Worm (Caenorhabditis elegans) whole organism, L4 larva: ENCODE data around the gene C55C3.4.

ENCODE experiments used
- T20F7.1 ChIP-seq: fragments of 200-800 bp; sonication (Bioruptor generic); optimal IDR thresholded peaks from 2 replicates; lab custom pipeline; 2018; ENCODE audit warnings: mild to moderate bottlenecking, missing genetic modification characterization, missing compliant biosample characterization
- T26A8.4 ChIP-seq: fragments of 200-800 bp; sonication (Bioruptor generic); IDR thresholded peaks from 2 replicates; pipeline ENCODE4 v1.3.6; 2022; ENCODE audit warnings: missing genetic modification characterization, missing compliant biosample characterization
- Y48G9A.11 ChIP-seq: fragments of 200-800 bp; sonication (Bioruptor generic); IDR thresholded peaks from 2 replicates; pipeline ENCODE4 v1.3.6; 2022; ENCODE audit warnings: missing genetic modification reagents, missing genetic modification characterization, missing compliant biosample characterization
- Y75B8A.6 ChIP-seq: fragments of 200-800 bp; sonication (Bioruptor generic); IDR thresholded peaks from 2 replicates; pipeline ENCODE4 v1.3.6; 2022; ENCODE audit warnings: missing genetic modification reagents, missing genetic modification characterization, missing compliant biosample characterization
- ZK337.2 ChIP-seq: fragments of 200-800 bp; sonication (Bioruptor generic); IDR thresholded peaks from 2 replicates; pipeline ENCODE4 v1.3.6; 2022; ENCODE audit warnings: missing genetic modification reagents, missing genetic modification characterization, missing compliant biosample characterization
- ceh-20 ChIP-seq: fragments of 200-800 bp; sonication (Bioruptor generic); IDR thresholded peaks from 2 replicates; pipeline ENCODE4 v1.3.6; 2022; ENCODE audit warnings: missing genetic modification reagents, missing genetic modification characterization, missing compliant biosample characterization
- ceh-62 ChIP-seq: sonication (generic microtip); optimal IDR thresholded peaks from 2 replicates; lab custom pipeline; 2017; ENCODE audit warnings: missing biosample characterization, missing genetic modification characterization
- ceh-82 ChIP-seq: sonication (generic microtip); optimal IDR thresholded peaks from 2 replicates; lab custom pipeline; 2017; ENCODE audit warnings: missing biosample characterization, missing genetic modification characterization
- daf-16 ChIP-seq, 3 experiments: sonication (generic microtip); optimal IDR thresholded peaks; 2 replicates each; lab custom pipeline; 2016 to 2017; ENCODE audit warnings: missing genetic modification characterization in 3 of 3, missing genetic modification reagents in 3 of 3, mild to moderate bottlenecking in 2 of 3, missing compliant biosample characterization in 2 of 3, missing biosample characterization in 1 of 3, moderate library complexity in 1 of 3
- daf-19 ChIP-seq: fragments of 200-800 bp; sonication (Bioruptor generic); conservative IDR thresholded peaks from 2 replicates; pipeline ENCODE4 v1.3.6; 2022; ENCODE audit warnings: missing genetic modification characterization, missing compliant biosample characterization
- dmd-6 ChIP-seq: fragments of 200-800 bp; sonication (Bioruptor generic); IDR thresholded peaks from 2 replicates; pipeline ENCODE4 v1.3.6; 2022; ENCODE audit warnings: missing genetic modification reagents, missing genetic modification characterization, missing compliant biosample characterization
- dpl-1 ChIP-seq: fragments of 150-350 bp; optimal IDR thresholded peaks from 2 replicates; lab custom pipeline; 2014; ENCODE audit warnings: missing biosample characterization, missing genetic modification reagents, missing genetic modification characterization
- dve-1 ChIP-seq: sonication (generic microtip); optimal IDR thresholded peaks from 2 replicates; lab custom pipeline; 2017; ENCODE audit warnings: antibody characterized with exemption, mild to moderate bottlenecking, missing genetic modification characterization, missing compliant biosample characterization; ENCODE audit not compliant: insufficient read depth
- egl-43 ChIP-seq: fragments of 200-800 bp; sonication (Bioruptor generic); IDR thresholded peaks from 2 replicates; pipeline ENCODE4 v1.3.6; 2022; ENCODE audit warnings: missing genetic modification reagents, missing genetic modification characterization, missing compliant biosample characterization
- fkh-10 ChIP-seq: fragments of 150-350 bp; optimal IDR thresholded peaks from 2 replicates; lab custom pipeline; 2014; ENCODE audit warnings: missing biosample characterization, missing genetic modification reagents, missing genetic modification characterization
- fos-1 ChIP-seq: fragments of 150-350 bp; optimal IDR thresholded peaks from 2 replicates; lab custom pipeline; 2014; ENCODE audit warnings: missing biosample characterization, missing genetic modification characterization
- gei-8 ChIP-seq: fragments of 200-800 bp; sonication (Bioruptor generic); optimal IDR thresholded peaks from 2 replicates; lab custom pipeline; 2018; ENCODE audit warnings: mild to moderate bottlenecking, missing genetic modification characterization, missing compliant biosample characterization
- hif-1 ChIP-seq, 2 experiments: sonication (generic microtip); optimal IDR thresholded peaks; 2 replicates each; lab custom pipeline; 2016 to 2017; ENCODE audit warnings: missing compliant biosample characterization in 2 of 2, missing genetic modification characterization in 2 of 2, missing genetic modification reagents in 2 of 2, missing genotype in 2 of 2, mild to moderate bottlenecking in 1 of 2
- hlh-11 ChIP-seq: fragments of 200-800 bp; sonication (Bioruptor generic); optimal IDR thresholded peaks from 2 replicates; lab custom pipeline; 2018; ENCODE audit warnings: mild to moderate bottlenecking, missing genetic modification characterization, missing compliant biosample characterization
- hlh-30 ChIP-seq: sonication (generic microtip); optimal IDR thresholded peaks from 2 replicates; lab custom pipeline; 2017; ENCODE audit warnings: antibody characterized with exemption, mild to moderate bottlenecking, missing genetic modification characterization, missing compliant biosample characterization; ENCODE audit not compliant: insufficient read depth
- lim-7 ChIP-seq: fragments of 200-800 bp; sonication (Bioruptor generic); IDR thresholded peaks from 2 replicates; pipeline ENCODE4 v1.3.6; 2022; ENCODE audit warnings: missing genetic modification characterization, missing compliant biosample characterization
- lin-1 ChIP-seq: fragments of 200-800 bp; sonication (Bioruptor generic); IDR thresholded peaks from 2 replicates; pipeline ENCODE4 v1.3.6; 2022; ENCODE audit warnings: missing genetic modification reagents, missing genetic modification characterization, missing compliant biosample characterization
- lin-13 ChIP-seq: fragments of 150-350 bp; optimal IDR thresholded peaks from 2 replicates; lab custom pipeline; 2014; ENCODE audit warnings: missing biosample characterization, missing genetic modification reagents, missing genetic modification characterization
- lin-15B ChIP-seq: fragments of 150-350 bp; sonication (generic microtip); optimal IDR thresholded peaks from 3 replicates; lab custom pipeline; 2014; ENCODE audit warnings: missing biosample characterization, missing genetic modification characterization
- lin-38 ChIP-seq: fragments of 200-800 bp; sonication (Bioruptor generic); IDR thresholded peaks from 2 replicates; pipeline ENCODE4 v1.3.6; 2022; ENCODE audit warnings: missing genetic modification reagents, missing genetic modification characterization, missing compliant biosample characterization
- madf-9 ChIP-seq: fragments of 200-800 bp; sonication (Bioruptor generic); conservative IDR thresholded peaks from 2 replicates; pipeline ENCODE4 v1.3.6; 2022; ENCODE audit warnings: missing genetic modification reagents, missing genetic modification characterization, missing compliant biosample characterization
- nhr-25 ChIP-seq: sonication (generic microtip); optimal IDR thresholded peaks from 2 replicates; lab custom pipeline; 2017; ENCODE audit warnings: missing genetic modification characterization, mild to moderate bottlenecking, missing compliant biosample characterization, antibody characterized with exemption, moderate library complexity, borderline replicate concordance; ENCODE audit not compliant: insufficient read depth
- nhr-28 ChIP-seq: fragments of 150-350 bp; optimal IDR thresholded peaks from 2 replicates; lab custom pipeline; 2014; ENCODE audit warnings: missing biosample characterization, missing genetic modification characterization
- nhr-41 ChIP-seq: fragments of 200-800 bp; sonication (Bioruptor generic); IDR thresholded peaks from 2 replicates; pipeline ENCODE4 v1.3.6; 2022; ENCODE audit warnings: missing genetic modification reagents, missing genetic modification characterization, missing compliant biosample characterization
- nhr-42 ChIP-seq: fragments of 200-800 bp; sonication (Bioruptor generic); IDR thresholded peaks from 2 replicates; pipeline ENCODE4 v1.3.6; 2022; ENCODE audit warnings: missing genetic modification characterization, missing compliant biosample characterization
- nhr-48 ChIP-seq: sonication (generic microtip); optimal IDR thresholded peaks from 2 replicates; lab custom pipeline; 2016; ENCODE audit warnings: mild to moderate bottlenecking, missing genetic modification characterization, missing compliant biosample characterization
- nhr-76 ChIP-seq: fragments of 150-350 bp; optimal IDR thresholded peaks from 2 replicates; lab custom pipeline; 2014; ENCODE audit warnings: missing biosample characterization, missing genetic modification characterization
- pqm-1 ChIP-seq: sonication (generic microtip); optimal IDR thresholded peaks from 2 replicates; lab custom pipeline; 2017; ENCODE audit warnings: missing biosample characterization, missing genetic modification characterization
- rbr-2 ChIP-seq: sonication (generic microtip); optimal IDR thresholded peaks from 2 replicates; lab custom pipeline; 2016; ENCODE audit warnings: missing genotype, missing genetic modification characterization, missing compliant biosample characterization
- saeg-2 ChIP-seq: fragments of 200-800 bp; sonication (Bioruptor generic); IDR thresholded peaks from 2 replicates; pipeline ENCODE4 v1.3.6; 2022; ENCODE audit warnings: missing genetic modification reagents, missing genetic modification characterization, missing compliant biosample characterization
- sdz-12 ChIP-seq: fragments of 200-800 bp; sonication (Bioruptor generic); optimal IDR thresholded peaks from 2 replicates; lab custom pipeline; 2018; ENCODE audit warnings: mild to moderate bottlenecking, missing genetic modification characterization, missing compliant biosample characterization
- set-16 ChIP-seq: fragments of 200-800 bp; sonication (Bioruptor generic); IDR thresholded peaks from 2 replicates; pipeline ENCODE4 v1.3.6; 2022; ENCODE audit warnings: missing genetic modification reagents, missing genetic modification characterization, missing compliant biosample characterization
- snpc-1.2 ChIP-seq: fragments of 200-800 bp; sonication (Bioruptor generic); IDR thresholded peaks from 2 replicates; pipeline ENCODE4 v1.3.6; 2022; ENCODE audit warnings: missing genetic modification reagents, missing genetic modification characterization, missing compliant biosample characterization
- unc-130 ChIP-seq: sonication (generic microtip); optimal IDR thresholded peaks from 2 replicates; lab custom pipeline; 2016; ENCODE audit warnings: missing genetic modification reagents, missing genetic modification characterization, missing compliant biosample characterization
- unc-62 ChIP-seq, 3 experiments: fragments of 150-350 bp in 1 of 3; sonication (generic microtip); optimal IDR thresholded peaks in 2 of 3; peaks in 1 of 3; 1 replicate in 1 of 3; 2 replicates in 2 of 3; lab custom pipeline; 2014 to 2017; ENCODE audit warnings: missing biosample characterization in 3 of 3, missing genetic modification characterization in 3 of 3, missing genetic modification reagents in 3 of 3, missing genotype in 1 of 3
- zip-11 ChIP-seq: fragments of 200-800 bp; sonication (Bioruptor generic); IDR thresholded peaks from 2 replicates; pipeline ENCODE4 v1.3.6; 2022; ENCODE audit warnings: missing genetic modification characterization, missing compliant biosample characterization
- zip-2 ChIP-seq: fragments of 150-350 bp; optimal IDR thresholded peaks from 2 replicates; lab custom pipeline; 2014; ENCODE audit warnings: missing biosample characterization, missing genetic modification characterization
- ztf-7 ChIP-seq: fragments of 150-350 bp; optimal IDR thresholded peaks from 2 replicates; lab custom pipeline; 2014; ENCODE audit warnings: missing biosample characterization, missing genetic modification characterization

The C55C3.4 gene

DNA sequence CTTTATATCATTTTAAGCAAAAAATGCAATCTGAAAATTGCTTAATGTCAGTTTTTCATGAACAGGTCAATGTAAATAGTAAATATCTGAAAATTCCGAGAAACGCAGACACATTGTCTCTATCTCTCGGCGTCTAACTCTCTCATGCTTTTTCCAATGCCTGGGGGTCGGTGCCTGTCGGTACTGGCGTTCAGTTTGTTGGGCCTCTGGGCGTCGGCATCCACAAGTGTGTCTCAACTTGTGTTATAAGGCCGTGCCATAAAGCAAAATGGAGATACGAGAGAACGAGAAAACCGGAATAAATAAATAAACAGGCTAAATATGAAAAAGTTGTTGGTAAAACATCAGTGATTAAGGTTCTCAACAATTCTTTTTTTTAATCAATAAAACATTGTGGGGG lies 10.8 kb downstream of the C55C3.4 start (continued):
- TF ChIP-seq set-16 (GFP tag; lab: Robert Waterston, UW) (no peak), hlh-11 (tag; lab: Kevin White, UChicago) (peak; percentile 76), nhr-25 (tag; lab: Kevin White, UChicago) (no peak), nhr-42 (GFP tag; lab: Robert Waterston, UW) (no peak), madf-9 (GFP tag; lab: Robert Waterston, UW) (no peak), unc-130 (GFP tag; lab: Kevin White, UChicago) (no peak), Y48G9A.11 (GFP tag; lab: Robert Waterston, UW) (no peak), fos-1 (tag; lab: Kevin White, UChicago) (no peak), unc-62 (GFP tag; optimal IDR thresholded peaks at IDR 0.05 in 1 of 2; lab: Kevin White, UChicago) (no peak), unc-62 (tag; optimal IDR thresholded peaks at IDR 0.05; lab: Kevin White, UChicago) (no peak), nhr-76 (tag; lab: Kevin White, UChicago) (no peak), lim-7 (GFP tag; lab: Robert Waterston, UW) (no peak), Y75B8A.6 (GFP tag; lab: Robert Waterston, UW) (no peak), lin-15B (tag; lab: Kevin White, UChicago) (no peak), T26A8.4 (GFP tag; lab: Robert Waterston, UW) (no peak), dpl-1 (GFP tag; lab: Kevin White, UChicago) (peak; percentile 11), lin-1 (GFP tag; lab: Robert Waterston, UW) (no peak), ztf-7 (tag; lab: Kevin White, UChicago) (peak; percentile 42), nhr-41 (GFP tag; lab: Robert Waterston, UW) (no peak), ceh-82 (tag; lab: Kevin White, UChicago) (no peak), saeg-2 (GFP tag; lab: Robert Waterston, UW) (no peak), ZK337.2 (GFP tag; lab: Robert Waterston, UW) (no peak), fkh-10 (GFP tag; lab: Kevin White, UChicago) (no peak), lin-38 (GFP tag; lab: Robert Waterston, UW) (no peak), nhr-48 (tag; lab: Kevin White, UChicago) (no peak), ceh-62 (tag; lab: Kevin White, UChicago) (no peak), zip-11 (GFP tag; lab: Robert Waterston, UW) (no peak), sdz-12 (no peak), rbr-2 (peak; percentile 5), ceh-20 (GFP tag; lab: Robert Waterston, UW) (0 out of 2 replicates have a peak, but pooled peaks have one; percentile 17), pqm-1 (tag; lab: Kevin White, UChicago) (no peak), daf-19 (no peak), snpc-1.2 (GFP tag; lab: Robert Waterston, UW) (no peak), T20F7.1 (GFP tag; lab: Kevin White, UChicago) (no peak)

DNA sequence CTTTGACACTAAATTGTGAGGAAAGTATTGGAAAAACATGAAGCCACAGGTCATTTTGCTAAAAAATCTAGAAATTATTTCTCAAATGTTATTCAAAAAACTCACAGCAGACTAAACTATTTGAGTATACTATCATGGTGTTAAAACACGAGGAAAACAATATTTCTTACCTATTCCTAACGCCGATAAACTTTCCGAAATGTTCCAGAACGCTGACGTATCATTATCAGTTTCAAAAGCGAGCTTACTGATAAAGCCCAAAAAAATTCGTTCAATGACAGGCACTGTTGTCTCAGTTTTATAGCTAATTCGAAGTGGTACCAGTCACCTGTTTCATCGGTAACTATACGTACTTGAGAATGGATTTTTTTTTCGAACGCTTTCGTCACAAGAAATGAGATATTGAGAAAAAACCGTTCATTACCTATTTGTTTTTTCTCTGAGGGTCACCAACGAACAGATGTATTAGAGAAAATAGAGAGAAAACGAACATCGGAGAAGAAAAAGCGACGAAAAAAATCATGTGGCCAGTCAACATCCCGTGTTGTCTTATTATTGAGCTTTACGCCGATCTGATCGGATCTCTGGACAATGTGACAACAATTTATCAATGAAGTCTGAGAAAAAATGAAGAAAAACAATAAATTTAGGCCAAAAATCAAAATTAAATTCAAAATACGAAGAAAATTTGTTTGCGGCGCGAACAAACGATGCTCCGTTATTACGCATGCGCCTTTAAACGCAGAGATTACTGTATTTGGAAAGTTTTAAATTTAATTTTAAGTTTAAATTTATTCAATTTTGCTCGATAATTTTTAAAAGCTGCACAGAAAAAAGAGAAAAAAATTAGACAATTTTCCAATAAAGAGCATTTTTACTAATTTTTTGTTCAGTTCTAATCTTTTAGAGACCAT lies 11.6 kb downstream of the C55C3.4 start:
- TF ChIP-seq hlh-11 (tag; lab: Kevin White, UChicago), result peak; percentile 73
- peak; percentile 84 for TF ChIP-seq dmd-6 (GFP tag; lab: Robert Waterston, UW)
- peak; percentile 87 for TF ChIP-seq snpc-1.2 (GFP tag; lab: Robert Waterston, UW)
- TF ChIP-seq daf-16 (GFP tag; optimal IDR thresholded peaks at IDR 0.05; lab: Kevin White, UChicago), result peak in 1 of 2 experiments; percentile 82
- peak; percentile 79 for TF ChIP-seq daf-16 (tag; optimal IDR thresholded peaks at IDR 0.05; lab: Kevin White, UChicago)
- no peak for TF ChIP-seq zip-11 (GFP tag; lab: Robert Waterston, UW)
- TF ChIP-seq hif-1 (tag; optimal IDR thresholded peaks at IDR 0.05; lab: Kevin White, UChicago), result no peak
- peak; percentile 58 for TF ChIP-seq hlh-30 (tag; lab: Kevin White, UChicago)
- peak; percentile 29 for TF ChIP-seq nhr-28 (tag; lab: Kevin White, UChicago)
- 0 out of 2 replicates have a peak, but pooled peaks have one; percentile 14 for TF ChIP-seq lin-1 (GFP tag; lab: Robert Waterston, UW)
- TF ChIP-seq dve-1 (tag; lab: Kevin White, UChicago), result peak; percentile 93
- TF ChIP-seq Y48G9A.11 (GFP tag; lab: Robert Waterston, UW), result peak; percentile 98
- TF ChIP-seq lin-13 (GFP tag; lab: Kevin White, UChicago), result peak; percentile 17
- TF ChIP-seq pqm-1 (tag; lab: Kevin White, UChicago), result peak; percentile 15
- peak; percentile 1 for TF ChIP-seq zip-2 (tag; lab: Kevin White, UChicago)
- no peak for TF ChIP-seq egl-43 (GFP tag; lab: Robert Waterston, UW)
- TF ChIP-seq gei-8 (GFP tag; lab: Kevin White, UChicago), result no peak
